Fruit fly (Drosophila melanogaster) whole organism, wandering third instar larva: ENCODE results near the gene Sf3b2.

Experiments
- Abd-B ChIP-seq: fragments of >200 bp; optimal IDR thresholded peaks from 2 replicates; lab custom pipeline; 2017; ENCODE audit warnings: missing biosample characterization, missing genetic modification characterization
- CrebA ChIP-seq: fragments of 200-800 bp; sonication (Bioruptor generic); optimal IDR thresholded peaks from 2 replicates; lab custom pipeline; 2016; ENCODE audit warnings: missing biosample characterization, mild to moderate bottlenecking, missing genetic modification characterization, borderline replicate concordance
- GATAd ChIP-seq: sonication (Bioruptor generic); optimal IDR thresholded peaks from 2 replicates; lab custom pipeline; 2016; ENCODE audit warnings: missing biosample characterization, missing genetic modification characterization
- Hr78 ChIP-seq: fragments of >200 bp; optimal IDR thresholded peaks from 2 replicates; lab custom pipeline; 2017; ENCODE audit warnings: missing biosample characterization, missing genetic modification characterization
- Hr83 ChIP-seq: fragments of 200-300 bp; sonication (Bioruptor generic); optimal IDR thresholded peaks from 2 replicates; lab custom pipeline; 2016; ENCODE audit warnings: missing biosample characterization, mild to moderate bottlenecking, missing genetic modification characterization, moderate library complexity; ENCODE audit not compliant: poor library complexity, severe bottlenecking
- OdsH ChIP-seq: fragments of 200-800 bp; sonication (Bioruptor generic); optimal IDR thresholded peaks from 2 replicates; lab custom pipeline; 2016; ENCODE audit warnings: missing biosample characterization, mild to moderate bottlenecking, missing genetic modification characterization
- br ChIP-seq: fragments of 200-800 bp; sonication (Bioruptor generic); optimal IDR thresholded peaks from 2 replicates; lab custom pipeline; 2016; ENCODE audit warnings: missing biosample characterization, missing genetic modification characterization
- fru ChIP-seq: fragments of 200-800 bp; sonication (Bioruptor generic); optimal IDR thresholded peaks from 3 replicates; lab custom pipeline; 2016; ENCODE audit warnings: missing biosample characterization, mild to moderate bottlenecking, missing genetic modification characterization
- h ChIP-seq: fragments of 200-800 bp; sonication (Bioruptor generic); optimal IDR thresholded peaks from 3 replicates; lab custom pipeline; 2016; ENCODE audit warnings: missing biosample characterization, mild to moderate bottlenecking, missing genetic modification characterization
- lola ChIP-seq: fragments of >200 bp; optimal IDR thresholded peaks from 2 replicates; lab custom pipeline; 2017; ENCODE audit warnings: missing biosample characterization, missing genetic modification characterization
- psq ChIP-seq: fragments of 200-800 bp; sonication (Bioruptor generic); optimal IDR thresholded peaks from 3 replicates; lab custom pipeline; 2017; ENCODE audit warnings: missing biosample characterization, mild to moderate bottlenecking, missing genetic modification characterization, moderate library complexity
- sv ChIP-seq: fragments of 200-800 bp; sonication (Bioruptor generic); optimal IDR thresholded peaks from 3 replicates; lab custom pipeline; 2016; ENCODE audit warnings: missing biosample characterization, missing genetic modification characterization
- tai ChIP-seq: sonication (Bioruptor generic); optimal IDR thresholded peaks from 2 replicates; lab custom pipeline; 2016; ENCODE audit warnings: missing biosample characterization, missing genetic modification characterization
- usp ChIP-seq: fragments of >200 bp; optimal IDR thresholded peaks from 2 replicates; lab custom pipeline; 2017; ENCODE audit warnings: missing biosample characterization, missing genetic modification characterization

DNA sequence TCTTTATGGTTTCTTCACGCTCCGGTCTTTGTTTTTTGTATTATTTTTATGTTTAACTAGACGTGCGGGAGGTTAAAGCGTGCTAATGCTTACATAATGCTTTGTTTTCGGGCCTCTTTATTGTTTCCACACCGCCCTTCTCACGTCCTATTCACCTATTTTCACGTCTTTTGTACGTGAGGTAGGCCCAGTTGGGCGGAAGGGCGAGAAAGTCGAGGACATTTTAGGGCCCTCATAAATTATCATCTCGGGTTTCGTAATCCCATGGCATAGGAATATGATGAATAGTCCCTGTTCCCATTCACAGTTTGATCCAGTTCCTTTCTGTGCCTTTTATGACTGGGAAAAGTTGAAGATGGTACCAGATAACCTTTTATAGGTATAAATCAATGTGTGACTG, 23.5 kb downstream of the Sf3b2 start:
- TF ChIP-seq fru (GFP tag; lab: Kevin White, UChicago) = no peak
- no peak for TF ChIP-seq psq (GFP tag; lab: Kevin White, UChicago)
- TF ChIP-seq OdsH (GFP tag; lab: Kevin White, UChicago) = no peak
- TF ChIP-seq usp (GFP tag; lab: Kevin White, UChicago) = no peak
- no peak for TF ChIP-seq lola (GFP tag; lab: Kevin White, UChicago)
- TF ChIP-seq Abd-B (GFP tag; lab: Kevin White, UChicago) = no peak
- TF ChIP-seq CrebA (GFP tag; lab: Kevin White, UChicago) = no peak
- TF ChIP-seq GATAd = no peak
- no peak for TF ChIP-seq h
- TF ChIP-seq Hr83 = no peak
- TF ChIP-seq tai (GFP tag; lab: Kevin White, UChicago) = no peak
- TF ChIP-seq Hr78 (GFP tag; lab: Kevin White, UChicago) = no peak
- no peak for TF ChIP-seq sv (GFP tag; lab: Kevin White, UChicago)
- no peak for TF ChIP-seq br
